Worm (Caenorhabditis elegans): ENCODE data around the gene F12A10.8.

The F12A10.8 gene

ce11 chrII:5500986-5501657 lies at the start of gene F12A10.8:
Gene F12A10.8 (minus strand): TSS chrII:5501064.
- TF ChIP-seq hlh-4 (tag; optimal IDR thresholded peaks at IDR 0.05) = no peak
- no peak for TF ChIP-seq irx-1 (tag; optimal IDR thresholded peaks at IDR 0.05)
- no peak for TF ChIP-seq dsc-1 (tag; optimal IDR thresholded peaks at IDR 0.05)
- TF ChIP-seq lin-15B (tag; optimal IDR thresholded peaks at IDR 0.05) = peak; percentile 67
- TF ChIP-seq mep-1 (tag; optimal IDR thresholded peaks at IDR 0.05) = peak; percentile 46
- peak; percentile 55 for TF ChIP-seq blmp-1 (tag; optimal IDR thresholded peaks at IDR 0.05)
- no peak for TF ChIP-seq ztf-4 (tag; optimal IDR thresholded peaks at IDR 0.05)
- no peak for TF ChIP-seq hlh-17 (GFP tag; optimal IDR thresholded peaks at IDR 0.05; ENCODE audit: borderline replicate concordance)
- TF ChIP-seq ceh-88 (GFP tag; IDR thresholded peaks at IDR 0.05) = no peak
- TF ChIP-seq nhr-77 (tag; optimal IDR thresholded peaks at IDR 0.05) = no peak
- peak; percentile 67 to 87 (median 79) for TF ChIP-seq dpl-1 (GFP tag; optimal IDR thresholded peaks at IDR 0.05)
- TF ChIP-seq F16B12.6 (tag; optimal IDR thresholded peaks at IDR 0.05) = peak; percentile 30
- no peak for TF ChIP-seq xbp-1 (tag; optimal IDR thresholded peaks at IDR 0.05)
- no peak for TF ChIP-seq mdl-1 (tag; optimal IDR thresholded peaks at IDR 0.05)
- TF ChIP-seq nhr-85 (tag) = peak; percentile 33
- no peak for TF ChIP-seq lir-3 (tag; optimal IDR thresholded peaks at IDR 0.05; ENCODE audit: poor library complexity)
- no peak for TF ChIP-seq isw-1 (GFP tag; IDR thresholded peaks at IDR 0.05)
- peak; percentile 57 to 83 for TF ChIP-seq efl-1 (optimal IDR thresholded peaks at IDR 0.05)
- peak; percentile 85 to 98 for TF ChIP-seq efl-1 (GFP tag; optimal IDR thresholded peaks at IDR 0.05 in 1 of 2)
- no peak for TF ChIP-seq nhr-28 (tag; optimal IDR thresholded peaks at IDR 0.05)
- no peak for TF ChIP-seq mef-2 (tag; optimal IDR thresholded peaks at IDR 0.05)
- TF ChIP-seq ceh-82 (tag; optimal IDR thresholded peaks at IDR 0.05) = peak in 1 of 3 experiments; percentile 32
- no peak for TF ChIP-seq unc-62 (GFP tag; optimal IDR thresholded peaks at IDR 0.05)
- TF ChIP-seq elt-2 (tag; optimal IDR thresholded peaks at IDR 0.05) = no peak
- TF ChIP-seq egl-27 (tag; optimal IDR thresholded peaks at IDR 0.05) = no peak
- peak; percentile 29 for TF ChIP-seq lin-14 (GFP tag; optimal IDR thresholded peaks at IDR 0.05)
- no peak for TF ChIP-seq fkh-4 (tag; optimal IDR thresholded peaks at IDR 0.05; ENCODE audit: borderline replicate concordance)
- peak; percentile 17 for TF ChIP-seq skn-1 (tag; optimal IDR thresholded peaks at IDR 0.05)
- no peak for TF ChIP-seq Y116A8C.19 (tag; optimal IDR thresholded peaks at IDR 0.05; ENCODE audit: borderline replicate concordance)
- TF ChIP-seq lsy-2 (tag; optimal IDR thresholded peaks at IDR 0.05) = peak in 1 of 2 experiments; percentile 68
- peak; percentile 75 to 92 for TF ChIP-seq lin-35 (GFP tag; optimal IDR thresholded peaks at IDR 0.05)
- peak; percentile 21 for TF ChIP-seq rnt-1 (tag; optimal IDR thresholded peaks at IDR 0.05)
- peak; percentile 24 for TF ChIP-seq snu-23 (GFP tag; optimal IDR thresholded peaks at IDR 0.05)
- TF ChIP-seq sptf-1 (tag; optimal IDR thresholded peaks at IDR 0.05) = no peak
- TF ChIP-seq unc-30 (tag; optimal IDR thresholded peaks at IDR 0.05) = no peak
- TF ChIP-seq ztf-11 (tag; optimal IDR thresholded peaks at IDR 0.05) = no peak
- TF ChIP-seq vab-15 (tag; optimal IDR thresholded peaks at IDR 0.05) = no peak
- TF ChIP-seq hpl-2 (GFP tag; optimal IDR thresholded peaks at IDR 0.05) = no peak
- TF ChIP-seq fkh-10 (GFP tag; optimal IDR thresholded peaks at IDR 0.05) = no peak
- TF ChIP-seq pqm-1 (tag; optimal IDR thresholded peaks at IDR 0.05) = no peak
- TF ChIP-seq nhr-90 (tag; optimal IDR thresholded peaks at IDR 0.05; ENCODE audit: poor library complexity) = no peak
- TF ChIP-seq nhr-76 (tag; optimal IDR thresholded peaks at IDR 0.05) = no peak

- TF ChIP-seq unc-98 (GFP tag; IDR thresholded peaks at IDR 0.05) = no peak
- no peak for TF ChIP-seq dpl-1 (GFP tag; optimal IDR thresholded peaks at IDR 0.05)
- TF ChIP-seq efl-1 (optimal IDR thresholded peaks at IDR 0.05) = no peak
- TF ChIP-seq efl-1 (GFP tag; optimal IDR thresholded peaks at IDR 0.05 in 1 of 2) = no peak
- no peak for TF ChIP-seq aly-2 (tag; optimal IDR thresholded peaks at IDR 0.05)
- no peak for TF ChIP-seq blmp-1 (tag; optimal IDR thresholded peaks at IDR 0.05)
- no peak for TF ChIP-seq egl-27 (tag; optimal IDR thresholded peaks at IDR 0.05)
- TF ChIP-seq mab-9 (GFP tag; IDR thresholded peaks at IDR 0.05) = no peak
- no peak for TF ChIP-seq egl-13 (tag; optimal IDR thresholded peaks at IDR 0.05)
- no peak for TF ChIP-seq C16A3.4 (tag; optimal IDR thresholded peaks at IDR 0.05)
- TF ChIP-seq ceh-88 (GFP tag; IDR thresholded peaks at IDR 0.05) = no peak
- TF ChIP-seq nhr-90 (tag; optimal IDR thresholded peaks at IDR 0.05; ENCODE audit: poor library complexity) = no peak
- no peak for TF ChIP-seq pqm-1 (tag; optimal IDR thresholded peaks at IDR 0.05)
These were observed 48.9 kb upstream of the F12A10.8 start, which contains the start of gene C17C3.6 for ce11 chrII:5549746-5550145. Gene C17C3.6 (plus strand): TSS chrII:5550046.
